Worm (Caenorhabditis elegans) whole organism, L1 larva: ENCODE measurements around the gene W02B3.7.
A peak's percentile ranks its signal among the peaks of the same experiment; 100 is the strongest.

Experiments used
- C04F5.9 ChIP-seq: sonication (generic microtip); optimal IDR thresholded peaks from 2 replicates; lab custom pipeline; 2016; ENCODE audit warnings: missing genetic modification characterization, missing compliant biosample characterization
- C16A3.4 ChIP-seq: fragments of 150-350 bp; optimal IDR thresholded peaks from 2 replicates; lab custom pipeline; 2014; ENCODE audit warnings: missing biosample characterization, missing genetic modification characterization
- C34B4.2 ChIP-seq: sonication (generic microtip); optimal IDR thresholded peaks from 2 replicates; lab custom pipeline; 2017; ENCODE audit warnings: mild to moderate bottlenecking, missing genetic modification characterization, missing compliant biosample characterization
- F16B12.6 ChIP-seq: fragments of 150-350 bp; optimal IDR thresholded peaks from 2 replicates; lab custom pipeline; 2014; ENCODE audit warnings: missing biosample characterization, missing genetic modification characterization
- Y116A8C.19 ChIP-seq: sonication (generic microtip); optimal IDR thresholded peaks from 2 replicates; lab custom pipeline; 2016; ENCODE audit warnings: missing compliant biosample characterization, missing genetic modification characterization, borderline replicate concordance
- aha-1 ChIP-seq: fragments of 150-350 bp; optimal IDR thresholded peaks from 2 replicates; lab custom pipeline; 2014; ENCODE audit warnings: missing biosample characterization, missing genetic modification characterization
- alr-1 ChIP-seq: fragments of 200-800 bp; sonication (Bioruptor generic); optimal IDR thresholded peaks from 2 replicates; lab custom pipeline; 2018; ENCODE audit warnings: borderline replicate concordance, mild to moderate bottlenecking, missing genetic modification characterization, missing compliant biosample characterization
- blmp-1 ChIP-seq: fragments of 150-350 bp; optimal IDR thresholded peaks from 2 replicates; lab custom pipeline; 2014; ENCODE audit warnings: missing biosample characterization, missing genetic modification characterization
- ceh-63 ChIP-seq: fragments of 200-800 bp; sonication (Bioruptor generic); optimal IDR thresholded peaks from 2 replicates; lab custom pipeline; 2018; ENCODE audit warnings: mild to moderate bottlenecking, missing genetic modification characterization, missing compliant biosample characterization
- ceh-8 ChIP-seq: fragments of 200-800 bp; sonication (Bioruptor generic); optimal IDR thresholded peaks from 2 replicates; lab custom pipeline; 2018; ENCODE audit warnings: mild to moderate bottlenecking, missing genetic modification characterization, moderate library complexity, missing compliant biosample characterization
- ceh-82 ChIP-seq, 3 experiments: fragments of 150-350 bp in 1 of 3; sonication (generic microtip) in 2 of 3; optimal IDR thresholded peaks; 2 replicates each; lab custom pipeline; 2014 to 2017; ENCODE audit warnings: missing biosample characterization in 3 of 3, missing genetic modification characterization in 3 of 3
- ceh-88 ChIP-seq: fragments of 200-800 bp; sonication (Bioruptor generic); IDR thresholded peaks from 2 replicates; pipeline ENCODE4 v1.3.6; 2022; ENCODE audit warnings: missing genetic modification characterization, missing compliant biosample characterization
- ces-1 ChIP-seq: fragments of 150-350 bp; optimal IDR thresholded peaks from 2 replicates; lab custom pipeline; 2014; ENCODE audit warnings: missing biosample characterization, missing genetic modification reagents, missing genetic modification characterization
- dsc-1 ChIP-seq: sonication (generic microtip); optimal IDR thresholded peaks from 2 replicates; lab custom pipeline; 2016; ENCODE audit warnings: mild to moderate bottlenecking, missing genetic modification characterization, missing compliant biosample characterization
- efl-3 ChIP-seq: fragments of 200-800 bp; sonication (Bioruptor generic); optimal IDR thresholded peaks from 2 replicates; lab custom pipeline; 2018; ENCODE audit warnings: mild to moderate bottlenecking, missing genetic modification characterization, missing compliant biosample characterization
- egl-13 ChIP-seq: sonication (generic microtip); optimal IDR thresholded peaks from 2 replicates; lab custom pipeline; 2016; ENCODE audit warnings: missing genotype, missing genetic modification reagents, missing genetic modification characterization, missing compliant biosample characterization
- egl-27 ChIP-seq, 2 experiments: fragments of 150-350 bp in 1 of 2; sonication (generic microtip); optimal IDR thresholded peaks; 3 replicates each; lab custom pipeline; 2017 to 2018; ENCODE audit warnings: missing biosample characterization in 2 of 2, missing genetic modification characterization in 2 of 2, missing genetic modification reagents in 2 of 2
- elt-3 ChIP-seq, 6 experiments: fragments of 150-350 bp in 1 of 6; sonication (generic microtip); optimal IDR thresholded peaks; 2 replicates each; lab custom pipeline; 2017 to 2018; ENCODE audit warnings: missing biosample characterization in 6 of 6, missing genetic modification characterization in 6 of 6, inconsistent platforms in 1 of 6
- ets-5 ChIP-seq: fragments of 200-800 bp; sonication (Bioruptor generic); IDR thresholded peaks from 2 replicates; pipeline ENCODE4 v1.3.6; 2022; ENCODE audit warnings: missing genetic modification characterization, missing compliant biosample characterization
- fos-1 ChIP-seq: fragments of 150-350 bp; optimal IDR thresholded peaks from 2 replicates; lab custom pipeline; 2014; ENCODE audit warnings: missing biosample characterization, missing genetic modification characterization
- hlh-4 ChIP-seq: sonication (generic microtip); optimal IDR thresholded peaks from 2 replicates; lab custom pipeline; 2016; ENCODE audit warnings: mild to moderate bottlenecking, missing genetic modification characterization, missing compliant biosample characterization
- hpl-2 ChIP-seq: fragments of 150-350 bp; optimal IDR thresholded peaks from 2 replicates; lab custom pipeline; 2014; ENCODE audit warnings: missing biosample characterization, missing genetic modification reagents, missing genetic modification characterization
- isw-1 ChIP-seq: fragments of 200-800 bp; sonication (Bioruptor generic); IDR thresholded peaks from 2 replicates; pipeline ENCODE4 v1.3.6; 2022; ENCODE audit warnings: missing genetic modification characterization, missing compliant biosample characterization
- lin-13 ChIP-seq: fragments of 150-350 bp; optimal IDR thresholded peaks from 2 replicates; lab custom pipeline; 2014; ENCODE audit warnings: missing biosample characterization, missing genetic modification reagents, missing genetic modification characterization
- lin-14 ChIP-seq: fragments of 200-800 bp; sonication (Bioruptor generic); optimal IDR thresholded peaks from 2 replicates; lab custom pipeline; 2018; ENCODE audit warnings: mild to moderate bottlenecking, missing genetic modification characterization, moderate library complexity, missing compliant biosample characterization
- lin-35 ChIP-seq, 2 experiments: fragments of 150-350 bp; optimal IDR thresholded peaks; 2 replicates each; lab custom pipeline; 2014; ENCODE audit warnings: missing biosample characterization in 2 of 2, missing genetic modification characterization in 2 of 2, missing genetic modification reagents in 2 of 2
- lir-3 ChIP-seq: sonication (generic microtip); optimal IDR thresholded peaks from 2 replicates; lab custom pipeline; 2016; ENCODE audit warnings: mild to moderate bottlenecking, missing genetic modification characterization, moderate library complexity, missing compliant biosample characterization; ENCODE audit not compliant: poor library complexity
- mep-1 ChIP-seq: fragments of 150-350 bp; optimal IDR thresholded peaks from 2 replicates; lab custom pipeline; 2014; ENCODE audit warnings: missing biosample characterization, missing genetic modification characterization
- nhr-12 ChIP-seq: sonication (generic microtip); optimal IDR thresholded peaks from 2 replicates; lab custom pipeline; 2017; ENCODE audit warnings: missing biosample characterization, missing genetic modification characterization
- nhr-19 ChIP-seq: fragments of 200-800 bp; sonication (Bioruptor generic); conservative IDR thresholded peaks from 2 replicates; pipeline ENCODE4 v1.3.6; 2022; ENCODE audit warnings: missing genetic modification characterization, missing compliant biosample characterization
- nhr-20 ChIP-seq: sonication (generic microtip); optimal IDR thresholded peaks from 2 replicates; lab custom pipeline; 2016; ENCODE audit warnings: mild to moderate bottlenecking, missing genetic modification characterization, missing compliant biosample characterization
- nhr-47 ChIP-seq: sonication (generic microtip); optimal IDR thresholded peaks from 2 replicates; lab custom pipeline; 2016; ENCODE audit warnings: mild to moderate bottlenecking, missing genetic modification characterization, moderate library complexity, missing compliant biosample characterization
- nhr-77 ChIP-seq: fragments of 150-350 bp; optimal IDR thresholded peaks from 2 replicates; lab custom pipeline; 2014; ENCODE audit warnings: missing biosample characterization, missing genetic modification characterization
- nhr-84 ChIP-seq: sonication (generic microtip); optimal IDR thresholded peaks from 2 replicates; lab custom pipeline; 2017; ENCODE audit warnings: missing biosample characterization, missing genetic modification characterization
- nhr-85 ChIP-seq: sonication (generic microtip); peaks from one replicate; lab custom pipeline; 2016; ENCODE audit warnings: missing genetic modification characterization, inconsistent platforms, missing compliant biosample characterization
- nhr-90 ChIP-seq: sonication (generic microtip); optimal IDR thresholded peaks from 2 replicates; lab custom pipeline; 2016; ENCODE audit warnings: mild to moderate bottlenecking, missing genetic modification characterization, missing compliant biosample characterization; ENCODE audit not compliant: poor library complexity
- pax-3 ChIP-seq: fragments of 200-800 bp; sonication (Bioruptor generic); optimal IDR thresholded peaks from 2 replicates; lab custom pipeline; 2018; ENCODE audit warnings: mild to moderate bottlenecking, missing genetic modification characterization, moderate library complexity, missing compliant biosample characterization
- rnt-1 ChIP-seq: sonication (generic microtip); optimal IDR thresholded peaks from 2 replicates; lab custom pipeline; 2016; ENCODE audit warnings: mild to moderate bottlenecking, missing genetic modification characterization, moderate library complexity, missing compliant biosample characterization
- snpc-4 ChIP-seq: fragments of 150-350 bp; optimal IDR thresholded peaks from 2 replicates; lab custom pipeline; 2014; ENCODE audit warnings: missing biosample characterization, missing genetic modification characterization
- snu-23 ChIP-seq: sonication (generic microtip); optimal IDR thresholded peaks from 2 replicates; lab custom pipeline; 2016; ENCODE audit warnings: missing genetic modification characterization, missing compliant biosample characterization
- sptf-1 ChIP-seq: fragments of 150-350 bp; optimal IDR thresholded peaks from 2 replicates; lab custom pipeline; 2014; ENCODE audit warnings: missing biosample characterization, missing genetic modification characterization
- sup-37 ChIP-seq: fragments of 200-800 bp; sonication (Bioruptor generic); optimal IDR thresholded peaks from 2 replicates; lab custom pipeline; 2018; ENCODE audit warnings: mild to moderate bottlenecking, missing genetic modification characterization, missing compliant biosample characterization
- swsn-7 ChIP-seq: sonication (generic microtip); optimal IDR thresholded peaks from 2 replicates; lab custom pipeline; 2016; ENCODE audit warnings: missing genetic modification characterization, missing compliant biosample characterization
- unc-62 ChIP-seq: fragments of 150-350 bp; optimal IDR thresholded peaks from 2 replicates; lab custom pipeline; 2014; ENCODE audit warnings: missing biosample characterization, missing genetic modification reagents, missing genetic modification characterization
- xbp-1 ChIP-seq: sonication (generic microtip); optimal IDR thresholded peaks from 2 replicates; lab custom pipeline; 2016; ENCODE audit warnings: missing genetic modification characterization, missing compliant biosample characterization
- zag-1 ChIP-seq: fragments of 150-350 bp; optimal IDR thresholded peaks from 2 replicates; lab custom pipeline; 2014; ENCODE audit warnings: missing biosample characterization, missing genetic modification characterization
- ztf-4 ChIP-seq: fragments of 150-350 bp; optimal IDR thresholded peaks from 2 replicates; lab custom pipeline; 2014; ENCODE audit warnings: missing biosample characterization, missing genetic modification characterization

The W02B3.7 gene

ce11 chrIII:658357-658756, 33.5 kb downstream of the W02B3.7 start, which contains the start of gene C09F5.1 (continued):
- TF ChIP-seq ceh-88 (no peak), nhr-90 (peak; percentile 16), efl-3 (GFP tag; lab: Kevin White, UChicago) (no peak), blmp-1 (tag; lab: Kevin White, UChicago) (peak; percentile 66), ceh-82 (tag; optimal IDR thresholded peaks at IDR 0.05; lab: Kevin White, UChicago) (no peak), isw-1 (no peak), hlh-4 (tag; lab: Kevin White, UChicago) (no peak), lin-13 (no peak), F16B12.6 (tag; lab: Kevin White, UChicago) (no peak), sptf-1 (tag; lab: Kevin White, UChicago) (no peak), sup-37 (GFP tag; lab: Kevin White, UChicago) (no peak), C16A3.4 (tag; lab: Kevin White, UChicago) (peak; percentile 24), xbp-1 (tag; lab: Kevin White, UChicago) (no peak), nhr-12 (tag; lab: Kevin White, UChicago) (no peak), nhr-84 (tag; lab: Kevin White, UChicago) (no peak), unc-62 (GFP tag; lab: Kevin White, UChicago) (no peak), lin-14 (GFP tag; lab: Kevin White, UChicago) (peak; percentile 62), pax-3 (no peak), alr-1 (tag; lab: Kevin White, UChicago) (no peak), ceh-8 (GFP tag; lab: Kevin White, UChicago) (no peak), mep-1 (no peak), ztf-4 (tag; lab: Kevin White, UChicago) (no peak), lin-35 (GFP tag; optimal IDR thresholded peaks at IDR 0.05; lab: Kevin White, UChicago) (peak in 1 of 2 experiments; percentile 37), nhr-20 (tag; lab: Kevin White, UChicago) (peak; percentile 18), dsc-1 (tag; lab: Kevin White, UChicago) (no peak), ets-5 (GFP tag; lab: Robert Waterston, UW) (no peak), Y116A8C.19 (tag; lab: Kevin White, UChicago) (no peak), ces-1 (GFP tag; lab: Kevin White, UChicago) (no peak), nhr-19 (GFP tag; lab: Robert Waterston, UW) (no peak), nhr-77 (tag; lab: Kevin White, UChicago) (no peak)
- TF ChIP-seq, all 84 proteins: peak for 14

ce11 chrIII:657241-657640, 34.6 kb downstream of the W02B3.7 start:
- TF ChIP-seq lin-14 (GFP tag; lab: Kevin White, UChicago) (peak; percentile 77), nhr-20 (tag; lab: Kevin White, UChicago) (peak; percentile 4), fos-1 (tag; lab: Kevin White, UChicago) (no peak), mep-1 (peak; percentile 65), blmp-1 (tag; lab: Kevin White, UChicago) (peak; percentile 95), nhr-85 (peak; percentile 76)
- TF ChIP-seq, all 84 proteins: peak for 5

ce11 chrIII:656660-657059, 35.2 kb downstream of the W02B3.7 start:
- TF ChIP-seq nhr-12 (tag; lab: Kevin White, UChicago) (no peak), swsn-7 (tag; lab: Kevin White, UChicago) (no peak), lin-35 (GFP tag; optimal IDR thresholded peaks at IDR 0.05; lab: Kevin White, UChicago) (no peak), ztf-4 (tag; lab: Kevin White, UChicago) (no peak), elt-3 (tag; optimal IDR thresholded peaks at IDR 0.05; lab: Kevin White, UChicago) (peak in 1 of 6 experiments; percentile 60), C34B4.2 (tag; lab: Kevin White, UChicago) (no peak), nhr-85 (peak; percentile 77), C04F5.9 (tag; lab: Kevin White, UChicago) (no peak), lir-3 (tag; lab: Kevin White, UChicago) (no peak), xbp-1 (tag; lab: Kevin White, UChicago) (no peak), snu-23 (GFP tag; lab: Kevin White, UChicago) (peak; percentile 9), rnt-1 (tag; lab: Kevin White, UChicago) (no peak), nhr-84 (tag; lab: Kevin White, UChicago) (no peak), hpl-2 (GFP tag; lab: Kevin White, UChicago) (no peak), unc-62 (GFP tag; lab: Kevin White, UChicago) (no peak), lin-14 (GFP tag; lab: Kevin White, UChicago) (peak; percentile 45), egl-13 (no peak), C16A3.4 (tag; lab: Kevin White, UChicago) (no peak), fos-1 (tag; lab: Kevin White, UChicago) (no peak), snpc-4 (tag; lab: Kevin White, UChicago) (no peak), Y116A8C.19 (tag; lab: Kevin White, UChicago) (no peak), nhr-47 (tag; lab: Kevin White, UChicago) (no peak), zag-1 (no peak), egl-27 (tag; optimal IDR thresholded peaks at IDR 0.05; lab: Kevin White, UChicago) (no peak), sup-37 (GFP tag; lab: Kevin White, UChicago) (no peak), alr-1 (tag; lab: Kevin White, UChicago) (no peak), ceh-63 (GFP tag; lab: Kevin White, UChicago) (no peak), nhr-77 (tag; lab: Kevin White, UChicago) (no peak), aha-1 (tag; lab: Kevin White, UChicago) (no peak)
